Fruit fly (Drosophila melanogaster): Measurements from ENCODE around the gene sau.

DNA sequence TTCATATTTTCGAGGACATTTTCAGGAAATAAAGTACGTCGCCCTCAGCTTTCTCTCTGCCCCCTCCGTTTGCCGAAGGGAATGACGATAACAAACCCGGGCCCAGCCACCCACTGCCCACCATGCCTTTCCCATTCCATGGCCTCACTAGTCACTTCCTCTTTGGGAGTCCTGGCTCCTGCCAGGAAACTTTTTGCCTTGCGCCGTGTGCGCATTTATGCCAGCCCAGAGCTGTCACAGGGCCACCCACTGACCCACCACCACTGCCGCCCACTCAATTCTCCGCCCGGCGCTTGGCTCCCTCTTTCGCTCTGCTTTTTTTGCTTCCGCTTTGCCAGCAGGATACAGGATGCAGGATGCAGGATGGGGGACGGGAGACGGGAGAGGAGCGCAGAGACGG is 38.7 kb upstream of the sau start:
- no peak for TF ChIP-seq CTCF (optimal IDR thresholded peaks at IDR 0.05)
- TF ChIP-seq CG8478 (optimal IDR thresholded peaks at IDR 0.05): no peak

Measured in S2 (cell line).